Worm (Caenorhabditis elegans) whole organism, mixed stage, embryonic: ENCODE data around the gene tmd-2.

ENCODE experiments used
- M03D4.4 ChIP-seq: sonication (generic microtip); optimal IDR thresholded peaks from 2 replicates; lab custom pipeline; 2017; ENCODE audit warnings: mild to moderate bottlenecking, missing genetic modification characterization, missing compliant biosample characterization
- bed-3 ChIP-seq: fragments of 200-800 bp; sonication (Bioruptor generic); optimal IDR thresholded peaks from 3 replicates; lab custom pipeline; 2018; ENCODE audit warnings: mild to moderate bottlenecking, missing genetic modification characterization, moderate library complexity, missing compliant biosample characterization
- blmp-1 ChIP-seq: fragments of 150-350 bp; optimal IDR thresholded peaks from 2 replicates; lab custom pipeline; 2014; ENCODE audit warnings: missing biosample characterization, missing genetic modification characterization
- ceh-43 ChIP-seq: fragments of 200-800 bp; sonication (Bioruptor generic); optimal IDR thresholded peaks from 2 replicates; lab custom pipeline; 2018; ENCODE audit warnings: mild to moderate bottlenecking, missing genetic modification characterization, moderate library complexity, missing compliant biosample characterization
- ceh-83 ChIP-seq: fragments of 200-800 bp; sonication (Bioruptor generic); optimal IDR thresholded peaks from 2 replicates; lab custom pipeline; 2018; ENCODE audit warnings: mild to moderate bottlenecking, missing genetic modification characterization, missing compliant biosample characterization
- ces-1 ChIP-seq: fragments of 150-350 bp; optimal IDR thresholded peaks from 2 replicates; lab custom pipeline; 2014; ENCODE audit warnings: missing biosample characterization, missing genetic modification reagents, missing genetic modification characterization
- cnd-1 ChIP-seq: fragments of 200-800 bp; sonication (Bioruptor generic); optimal IDR thresholded peaks from 2 replicates; lab custom pipeline; 2018; ENCODE audit warnings: mild to moderate bottlenecking, missing genetic modification characterization, missing compliant biosample characterization
- drap-1 ChIP-seq: fragments of 200-800 bp; sonication (Bioruptor generic); optimal IDR thresholded peaks from 3 replicates; lab custom pipeline; 2018; ENCODE audit warnings: mild to moderate bottlenecking, missing genetic modification characterization, missing compliant biosample characterization
- elt-1 ChIP-seq: sonication (generic microtip); optimal IDR thresholded peaks from 2 replicates; lab custom pipeline; 2017; ENCODE audit warnings: missing genetic modification characterization, mild to moderate bottlenecking, missing compliant biosample characterization, antibody characterized with exemption, moderate library complexity, borderline replicate concordance; ENCODE audit not compliant: insufficient read depth
- elt-3 ChIP-seq: fragments of 150-350 bp; optimal IDR thresholded peaks from 2 replicates; lab custom pipeline; 2014; ENCODE audit warnings: missing biosample characterization, missing genetic modification characterization
- flh-1 ChIP-seq: fragments of 200-800 bp; sonication (Bioruptor generic); optimal IDR thresholded peaks from 2 replicates; lab custom pipeline; 2018; ENCODE audit warnings: mild to moderate bottlenecking, missing genetic modification characterization, moderate library complexity, missing compliant biosample characterization
- ham-2 ChIP-seq: fragments of 200-800 bp; sonication (Bioruptor generic); optimal IDR thresholded peaks from 2 replicates; lab custom pipeline; 2018; ENCODE audit warnings: mild to moderate bottlenecking, missing genetic modification characterization, missing compliant biosample characterization
- hlh-1 ChIP-seq: fragments of 150-350 bp; optimal IDR thresholded peaks from 2 replicates; lab custom pipeline; 2014; ENCODE audit warnings: missing biosample characterization, missing genetic modification reagents, missing genetic modification characterization
- lin-13 ChIP-seq: fragments of 150-350 bp; optimal IDR thresholded peaks from 2 replicates; lab custom pipeline; 2014; ENCODE audit warnings: missing biosample characterization, missing genetic modification characterization
- lin-32 ChIP-seq: fragments of 200-800 bp; sonication (Bioruptor generic); optimal IDR thresholded peaks from 2 replicates; lab custom pipeline; 2018; ENCODE audit warnings: mild to moderate bottlenecking, missing genetic modification characterization, missing compliant biosample characterization
- lsy-2 ChIP-seq: fragments of 150-350 bp; optimal IDR thresholded peaks from 2 replicates; lab custom pipeline; 2014; ENCODE audit warnings: missing biosample characterization, missing genetic modification characterization
- mab-5 ChIP-seq: fragments of 150-350 bp; optimal IDR thresholded peaks from 2 replicates; lab custom pipeline; 2014; ENCODE audit warnings: missing biosample characterization, missing genetic modification characterization
- mep-1 ChIP-seq: fragments of 150-350 bp; optimal IDR thresholded peaks from 2 replicates; lab custom pipeline; 2017; ENCODE audit warnings: missing biosample characterization, missing genetic modification reagents, missing genetic modification characterization, inconsistent platforms
- nhr-12 ChIP-seq: fragments of 150-350 bp; optimal IDR thresholded peaks from 2 replicates; lab custom pipeline; 2014; ENCODE audit warnings: missing biosample characterization, missing genetic modification characterization
- nhr-237 ChIP-seq: fragments of 150-350 bp; optimal IDR thresholded peaks from 2 replicates; lab custom pipeline; 2014; ENCODE audit warnings: missing biosample characterization, missing genetic modification characterization
- nhr-28 ChIP-seq: fragments of 150-350 bp; optimal IDR thresholded peaks from 2 replicates; lab custom pipeline; 2014; ENCODE audit warnings: missing biosample characterization, missing genetic modification characterization
- pha-4 ChIP-seq: fragments of 150-350 bp; optimal IDR thresholded peaks from 2 replicates; lab custom pipeline; 2018; ENCODE audit warnings: missing biosample characterization, missing genetic modification reagents, missing genetic modification characterization
- sem-2 ChIP-seq: fragments of 200-800 bp; sonication (Bioruptor generic); optimal IDR thresholded peaks from 2 replicates; lab custom pipeline; 2018; ENCODE audit warnings: mild to moderate bottlenecking, missing genetic modification characterization, missing compliant biosample characterization
- snpc-4 ChIP-seq: fragments of 150-350 bp; optimal IDR thresholded peaks from 2 replicates; lab custom pipeline; 2014; ENCODE audit warnings: missing biosample characterization, missing genetic modification characterization
- sptf-1 ChIP-seq: sonication (generic microtip); optimal IDR thresholded peaks from 2 replicates; lab custom pipeline; 2017; ENCODE audit warnings: mild to moderate bottlenecking, missing genetic modification characterization, moderate library complexity, missing compliant biosample characterization
- tbx-8 ChIP-seq: fragments of 200-800 bp; sonication (Bioruptor generic); optimal IDR thresholded peaks from 2 replicates; lab custom pipeline; 2018; ENCODE audit warnings: mild to moderate bottlenecking, missing genetic modification characterization, moderate library complexity, missing compliant biosample characterization
- unc-39 ChIP-seq: fragments of 150-350 bp; optimal IDR thresholded peaks from 2 replicates; lab custom pipeline; 2014; ENCODE audit warnings: missing biosample characterization, missing genetic modification characterization
- zip-8 ChIP-seq: fragments of 150-350 bp; optimal IDR thresholded peaks from 2 replicates; lab custom pipeline; 2014; ENCODE audit warnings: missing biosample characterization, missing genetic modification characterization
- ztf-11 ChIP-seq: fragments of 150-350 bp; optimal IDR thresholded peaks from 2 replicates; lab custom pipeline; 2014; ENCODE audit warnings: missing biosample characterization, missing genetic modification characterization

The tmd-2 gene

DNA sequence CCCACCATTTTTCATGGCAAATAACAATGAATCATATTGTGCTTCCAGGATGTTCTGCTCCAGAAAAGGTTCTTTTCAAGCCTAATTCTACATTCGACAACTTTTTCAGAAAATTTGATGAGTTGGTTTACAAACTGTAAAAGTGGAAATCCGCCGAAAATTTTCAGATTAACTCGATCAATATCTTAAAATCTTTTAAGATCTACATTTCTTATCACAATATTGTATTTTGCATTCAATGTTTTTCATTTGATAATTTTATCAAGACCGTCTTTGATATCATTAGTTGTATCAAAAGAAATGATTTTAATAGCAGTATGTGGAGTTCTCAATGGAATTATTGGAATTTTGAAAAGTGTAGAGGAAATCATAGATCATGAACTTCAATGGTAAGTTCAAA lies 25.3 kb downstream of the tmd-2 start, which contains the start of gene F38E1.6:
TSS of gene F38E1.6 (plus strand) at position 301 of the 400 bp plus-strand sequence.
- TF ChIP-seq ceh-43, result no peak
- no peak for TF ChIP-seq sem-2 (GFP tag; lab: Kevin White, UChicago)
- TF ChIP-seq tbx-8 (GFP tag; lab: Kevin White, UChicago), result no peak
- no peak for TF ChIP-seq nhr-237
- TF ChIP-seq drap-1, result no peak
- TF ChIP-seq mep-1 (tag; lab: Kevin White, UChicago), result no peak
- TF ChIP-seq M03D4.4 (tag; lab: Kevin White, UChicago), result no peak
- no peak for TF ChIP-seq zip-8 (tag; lab: Kevin White, UChicago)
- no peak for TF ChIP-seq ztf-11 (tag; lab: Kevin White, UChicago)
- TF ChIP-seq unc-39 (tag; lab: Kevin White, UChicago), result no peak
- TF ChIP-seq mab-5 (tag; lab: Kevin White, UChicago), result no peak

DNA sequence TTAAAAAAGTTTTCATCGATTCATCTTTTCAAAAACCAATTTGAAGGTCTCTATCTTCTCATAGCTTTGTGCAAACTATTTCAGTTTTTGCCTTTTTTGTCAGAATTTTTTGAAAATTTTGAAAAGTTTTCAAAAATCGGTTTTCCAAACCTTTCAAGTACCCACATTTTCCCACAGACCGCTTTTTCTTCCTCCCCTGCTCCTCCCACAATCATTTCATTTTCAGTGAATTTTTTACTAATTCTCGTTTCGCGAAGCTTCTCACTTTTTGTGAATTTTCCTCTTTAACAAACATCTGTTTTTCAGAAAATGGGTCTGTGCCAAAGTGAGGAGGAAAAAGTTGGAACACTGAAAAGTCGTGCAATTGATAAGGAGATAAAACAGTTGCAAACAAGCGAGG lies 36.2 kb downstream of the tmd-2 start, which contains the start of gene gpa-2:
TSS of gene gpa-2 (plus strand) at position 301 of the 400 bp plus-strand sequence.
- TF ChIP-seq tbx-8 (GFP tag; lab: Kevin White, UChicago), result no peak
- no peak for TF ChIP-seq drap-1
- no peak for TF ChIP-seq mab-5 (tag; lab: Kevin White, UChicago)
- no peak for TF ChIP-seq lsy-2 (tag; lab: Kevin White, UChicago)
- no peak for TF ChIP-seq flh-1 (GFP tag; lab: Kevin White, UChicago)
- no peak for TF ChIP-seq snpc-4
- no peak for TF ChIP-seq lin-32 (GFP tag; lab: Kevin White, UChicago)
- TF ChIP-seq hlh-1, result no peak
- no peak for TF ChIP-seq cnd-1 (tag; lab: Kevin White, UChicago)
- TF ChIP-seq nhr-12, result no peak
- TF ChIP-seq ceh-43, result no peak
- no peak for TF ChIP-seq ztf-11 (tag; lab: Kevin White, UChicago)
- TF ChIP-seq blmp-1, result no peak
- no peak for TF ChIP-seq pha-4 (tag; lab: Kevin White, UChicago)
- no peak for TF ChIP-seq ham-2 (GFP tag; lab: Kevin White, UChicago)

DNA sequence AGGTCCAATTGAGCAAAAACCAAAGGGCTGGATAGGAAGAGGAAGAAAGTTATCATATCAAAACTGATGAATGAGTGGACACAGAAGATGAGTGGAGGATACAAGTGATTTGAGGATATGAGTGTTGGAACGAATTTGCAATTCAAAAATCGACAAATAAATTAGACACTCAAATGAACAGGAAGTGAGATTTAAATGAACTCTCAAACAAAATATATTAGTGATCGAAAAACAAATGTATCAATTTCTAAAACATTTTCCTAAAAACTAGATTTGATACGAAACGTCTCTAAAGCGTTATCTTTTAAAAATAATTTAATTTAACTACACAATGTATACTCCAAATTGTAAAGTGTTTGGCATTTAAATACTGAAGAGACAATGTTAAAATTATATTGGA lies 41.0 kb downstream of the tmd-2 start, which contains the start of gene F38E1.10:
TSS of gene F38E1.10 (minus strand) at position 101 of the 400 bp plus-strand sequence.
- TF ChIP-seq flh-1 (GFP tag; lab: Kevin White, UChicago) (no peak), ces-1 (GFP tag; lab: Kevin White, UChicago) (no peak), mep-1 (tag; lab: Kevin White, UChicago) (no peak), ztf-11 (tag; lab: Kevin White, UChicago) (no peak), ceh-83 (GFP tag; lab: Kevin White, UChicago) (no peak), ceh-43 (no peak), mab-5 (tag; lab: Kevin White, UChicago) (no peak), sptf-1 (tag; lab: Kevin White, UChicago) (no peak), zip-8 (tag; lab: Kevin White, UChicago) (no peak), elt-1 (no peak), tbx-8 (GFP tag; lab: Kevin White, UChicago) (no peak), nhr-237 (no peak), cnd-1 (tag; lab: Kevin White, UChicago) (no peak), lin-32 (GFP tag; lab: Kevin White, UChicago) (no peak), pha-4 (tag; lab: Kevin White, UChicago) (no peak), blmp-1 (no peak), lin-13 (tag; lab: Kevin White, UChicago) (no peak)

DNA sequence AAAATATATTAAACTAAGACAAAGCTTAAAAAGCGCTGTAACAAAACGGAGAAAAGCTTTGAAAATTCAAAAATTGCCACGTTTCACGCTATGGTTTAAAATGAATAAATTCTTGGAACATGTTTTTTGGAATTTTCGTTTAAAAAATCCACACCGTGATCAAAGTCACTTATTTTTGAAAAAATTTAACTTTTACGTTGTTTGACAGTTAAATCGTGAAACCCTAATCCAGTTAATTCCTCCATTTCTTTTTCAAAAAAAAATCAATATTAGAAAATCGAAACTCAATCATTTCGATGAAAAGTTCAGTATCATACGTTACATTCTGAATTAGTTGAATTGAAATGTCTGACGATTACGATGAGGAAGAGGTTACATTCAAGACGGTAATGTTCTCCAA lies 41.4 kb downstream of the tmd-2 start, which contains the start of gene F38E1.3:
TSS of gene F38E1.3 (plus strand) at position 301 of the 400 bp plus-strand sequence.
- TF ChIP-seq sptf-1 (tag; lab: Kevin White, UChicago) (no peak), flh-1 (GFP tag; lab: Kevin White, UChicago) (no peak), elt-3 (tag; lab: Kevin White, UChicago) (no peak), pha-4 (tag; lab: Kevin White, UChicago) (no peak)

DNA sequence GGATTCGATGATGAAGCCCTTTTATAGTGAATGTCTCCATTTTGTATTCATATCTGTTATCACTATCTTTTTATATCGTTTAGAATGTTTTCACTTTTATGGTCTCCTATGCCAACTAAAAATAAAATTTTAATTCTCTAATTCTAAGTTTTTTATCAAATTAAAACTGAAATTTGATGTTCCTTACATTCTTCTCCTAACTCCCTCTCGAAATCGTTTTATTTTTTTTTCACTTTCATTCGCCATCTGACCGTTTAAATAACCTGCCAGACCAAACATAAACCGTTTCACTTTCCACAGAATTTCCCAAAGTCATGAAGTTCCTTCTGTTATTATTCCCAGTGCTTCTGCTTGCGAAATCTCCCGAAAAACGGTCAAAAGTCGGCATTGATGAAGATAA lies 44.7 kb downstream of the tmd-2 start, which contains the start of gene F52E1.5:
TSS of gene F52E1.5 (plus strand) at position 301 of the 400 bp plus-strand sequence.
- TF ChIP-seq M03D4.4 (tag; lab: Kevin White, UChicago) (no peak), flh-1 (GFP tag; lab: Kevin White, UChicago) (no peak), bed-3 (no peak), nhr-28 (no peak), hlh-1 (no peak)
